Fruit fly (Drosophila melanogaster): ENCODE data around the gene Rtnl1.

Gene Rtnl1

DNA sequence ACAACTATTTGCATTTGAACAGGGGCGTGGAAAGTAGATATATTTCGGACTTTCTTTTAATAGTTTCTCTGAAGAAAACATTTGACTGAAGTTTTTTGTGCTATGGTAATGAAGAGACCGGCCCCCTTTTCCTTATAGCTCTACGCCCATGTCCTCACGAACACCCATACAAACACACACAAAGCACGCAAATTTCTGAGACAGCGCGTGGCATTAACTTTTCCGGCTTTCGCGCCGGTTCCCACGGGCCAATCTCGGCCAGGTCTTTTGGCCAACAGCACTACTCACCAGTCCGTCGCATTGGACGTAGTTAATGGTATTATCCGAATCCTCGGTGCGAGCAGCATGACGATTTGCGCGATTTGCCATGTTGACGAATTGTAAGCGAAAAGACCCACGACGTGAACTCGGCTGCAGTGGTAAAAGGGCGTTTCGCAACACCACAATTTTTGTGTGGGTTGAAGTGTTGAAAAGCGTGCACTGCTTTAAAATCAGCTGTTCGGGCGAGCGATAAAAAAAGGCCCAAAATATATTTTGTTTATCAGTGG, 42.9 kb upstream of the Rtnl1 start, which contains the start of gene senju (continued):
- peak; percentile 89 for TF ChIP-seq CG31627 (GFP tag; optimal IDR thresholded peaks at IDR 0.05)
- peak; percentile 91 for TF ChIP-seq Sox14 (GFP tag; optimal IDR thresholded peaks at IDR 0.05)
- TF ChIP-seq Gug (GFP tag; IDR thresholded peaks at IDR 0.05) = peak; percentile 61
- TF ChIP-seq Hr38 (GFP tag; optimal IDR thresholded peaks at IDR 0.05) = peak; percentile 29
- TF ChIP-seq Ets96B (tag; optimal IDR thresholded peaks at IDR 0.05) = peak; percentile 77
- peak; percentile 66 to 67 for TF ChIP-seq salr (GFP tag; optimal IDR thresholded peaks at IDR 0.05)
- TF ChIP-seq Sox102F (GFP tag; optimal IDR thresholded peaks at IDR 0.05) = peak; percentile 86
- TF ChIP-seq Lpt (GFP tag; optimal IDR thresholded peaks at IDR 0.05) = peak; percentile 79
- TF ChIP-seq Met (GFP tag; optimal IDR thresholded peaks at IDR 0.05) = peak; percentile 87
- TF ChIP-seq Ets21C (GFP tag; optimal IDR thresholded peaks at IDR 0.05) = peak; percentile 82
- peak; percentile 73 for TF ChIP-seq Sox15 (GFP tag; optimal IDR thresholded peaks at IDR 0.05)
- TF ChIP-seq CG11762 (GFP tag; optimal IDR thresholded peaks at IDR 0.05; ENCODE audit: insufficient read depth) = peak; percentile 75
- peak; percentile 85 for TF ChIP-seq vri (GFP tag; optimal IDR thresholded peaks at IDR 0.05)
- TF ChIP-seq CG6163 (GFP tag; IDR thresholded peaks at IDR 0.05) = peak; percentile 92
- TF ChIP-seq CG11294 (GFP tag; IDR thresholded peaks at IDR 0.05) = peak; percentile 62

DNA sequence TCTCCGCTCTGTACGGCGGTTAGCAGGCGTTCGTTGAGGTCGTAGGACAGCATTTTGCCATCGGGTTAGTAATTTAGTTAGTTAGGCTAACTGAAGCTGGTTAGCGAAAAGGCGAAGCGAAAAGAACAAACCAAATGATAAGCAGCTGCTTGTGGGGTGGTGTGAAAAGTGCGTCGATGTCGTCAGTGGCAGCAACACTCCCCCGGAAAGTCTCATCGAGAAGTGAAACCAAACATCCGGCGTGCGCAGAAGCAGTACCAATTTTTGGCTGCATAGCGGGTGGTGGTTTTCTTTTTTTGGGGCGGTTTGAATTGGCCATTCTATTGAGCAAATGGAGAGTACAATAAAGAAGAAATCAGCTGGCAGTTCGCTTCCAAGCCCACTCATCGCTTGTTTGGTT, 41.3 kb upstream of the Rtnl1 start, which contains the start of gene CG9121:
CG9121 (minus strand) TSS at position 238 of the 400 bp plus-strand sequence.
- no peak for TF ChIP-seq CG32006 (GFP tag; optimal IDR thresholded peaks at IDR 0.05)
- no peak for TF ChIP-seq Sox15 (GFP tag; optimal IDR thresholded peaks at IDR 0.05)
- peak; percentile 8 for TF ChIP-seq Eip78C (GFP tag)

DNA sequence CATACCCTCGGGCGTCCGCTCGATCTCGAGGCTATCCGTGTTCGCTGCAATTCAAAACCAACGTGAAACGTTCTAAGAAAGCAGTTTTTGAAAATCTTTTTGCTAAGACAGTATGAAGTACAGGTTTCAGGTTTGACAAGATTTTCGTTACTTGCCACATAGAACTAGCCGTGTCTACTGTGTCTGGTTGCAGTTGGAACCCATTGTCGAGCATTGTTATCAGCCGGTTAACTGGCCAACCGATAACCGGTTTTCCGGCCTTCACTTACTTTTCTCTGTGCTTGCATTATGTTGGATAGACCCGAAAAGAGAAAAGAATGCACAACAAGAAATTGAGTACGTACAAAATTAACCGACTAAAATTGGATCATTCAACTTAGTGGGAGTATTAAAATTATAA, 40.5 kb upstream of the Rtnl1 start:
- TF ChIP-seq CG1621 (tag; optimal IDR thresholded peaks at IDR 0.05) (peak; percentile 58), CG6276 (GFP tag; optimal IDR thresholded peaks at IDR 0.05) (peak; percentile 18), achi (GFP tag; optimal IDR thresholded peaks at IDR 0.05) (no peak), CG32006 (GFP tag; optimal IDR thresholded peaks at IDR 0.05) (peak; percentile 37)

DNA sequence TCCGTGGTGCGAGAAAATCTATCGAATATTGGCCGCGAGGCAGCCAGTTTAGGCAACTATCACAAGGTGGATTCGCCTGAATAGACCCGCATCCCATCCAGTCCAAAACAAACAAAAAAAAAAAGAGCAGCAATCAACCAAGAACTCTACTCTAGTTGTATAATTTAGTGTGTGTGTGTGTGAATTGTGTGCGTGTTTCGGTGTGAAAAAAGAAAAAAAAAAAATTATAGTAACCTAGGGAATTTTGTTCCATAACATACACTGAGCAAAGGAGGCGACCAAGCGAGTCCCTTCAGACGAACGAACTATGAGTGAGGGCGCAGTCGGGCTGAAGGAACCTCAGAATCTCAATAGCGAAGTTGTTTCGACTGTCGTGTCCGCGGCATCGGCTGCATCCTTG, 36.7 kb upstream of the Rtnl1 start:
- TF ChIP-seq Eip78C (GFP tag) (peak; percentile 32), Gug (GFP tag; IDR thresholded peaks at IDR 0.05) (no peak), pdm3 (GFP tag; optimal IDR thresholded peaks at IDR 0.05) (no peak)

DNA sequence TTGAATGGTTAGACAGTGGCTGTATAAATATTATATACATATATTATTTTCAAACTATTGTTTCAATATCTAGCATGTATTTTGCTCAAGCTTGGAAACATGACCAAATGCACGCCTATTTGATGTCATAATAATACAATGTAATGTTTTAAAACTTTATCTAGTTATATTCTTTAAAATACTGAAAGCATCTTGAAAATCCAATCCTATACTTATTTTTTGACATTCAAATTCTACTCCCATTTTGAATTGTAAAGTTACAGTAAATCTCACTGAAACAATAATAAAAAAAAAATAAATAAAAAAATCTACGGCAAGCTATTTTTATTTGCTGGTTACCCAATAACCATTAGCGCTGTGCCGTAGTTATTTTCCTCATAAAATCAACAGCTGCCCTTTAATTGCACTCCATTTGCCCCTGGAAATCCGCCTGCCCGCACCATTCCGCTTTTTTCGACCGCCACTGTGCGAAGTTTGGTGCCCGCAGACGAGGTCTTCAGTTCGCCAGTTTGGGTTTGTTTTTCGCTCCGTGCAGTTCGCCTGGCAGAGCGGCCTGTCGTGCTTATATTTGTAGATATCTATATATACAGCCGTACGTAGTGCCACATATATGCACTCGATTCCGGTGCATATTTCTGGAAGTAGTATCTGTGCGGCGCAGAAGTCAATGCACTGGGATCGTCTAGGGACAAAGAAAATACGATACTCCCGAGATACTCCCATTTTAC, 35.5 kb upstream of the Rtnl1 start:
- TF ChIP-seq lz (GFP tag; optimal IDR thresholded peaks at IDR 0.05) (peak; percentile 40), spab (GFP tag; optimal IDR thresholded peaks at IDR 0.05) (no peak), svp (GFP tag) (peak; percentile 87), Eip78C (GFP tag) (peak; percentile 78), esn (GFP tag; optimal IDR thresholded peaks at IDR 0.05) (peak; percentile 60), Sox102F (GFP tag; optimal IDR thresholded peaks at IDR 0.05) (peak; percentile 55), Sox15 (GFP tag; optimal IDR thresholded peaks at IDR 0.05) (no peak), cyc (GFP tag; optimal IDR thresholded peaks at IDR 0.05) (peak; percentile 40), CG31627 (GFP tag; optimal IDR thresholded peaks at IDR 0.05) (peak; percentile 40), dsx (GFP tag; optimal IDR thresholded peaks at IDR 0.05; ENCODE audit: poor library complexity, severe bottlenecking) (peak; percentile 16), eg (GFP tag; IDR thresholded peaks at IDR 0.05) (peak; percentile 79), achi (GFP tag; optimal IDR thresholded peaks at IDR 0.05) (peak; percentile 58), pdm3 (GFP tag; optimal IDR thresholded peaks at IDR 0.05) (peak; percentile 50), CG3919 (GFP tag; optimal IDR thresholded peaks at IDR 0.05) (peak; percentile 53), fkh (GFP tag; optimal IDR thresholded peaks at IDR 0.05) (peak; percentile 38), net (GFP tag; optimal IDR thresholded peaks at IDR 0.05) (peak; percentile 28), Hr39 (GFP tag; optimal IDR thresholded peaks at IDR 0.05) (peak; percentile 37), Ets21C (GFP tag; optimal IDR thresholded peaks at IDR 0.05) (peak; percentile 15), CG11762 (GFP tag; optimal IDR thresholded peaks at IDR 0.05; ENCODE audit: insufficient read depth) (no peak), ss (GFP tag; optimal IDR thresholded peaks at IDR 0.05) (peak in 1 of 2 experiments; percentile 28), Met (GFP tag; optimal IDR thresholded peaks at IDR 0.05) (peak; percentile 66), CG11294 (GFP tag; IDR thresholded peaks at IDR 0.05) (peak; percentile 17; the same call in 1 of the 2 replicates), dac (GFP tag; optimal IDR thresholded peaks at IDR 0.05) (no peak), Hr4 (GFP tag; optimal IDR thresholded peaks at IDR 0.05) (peak; percentile 63), CG6854 (GFP tag; optimal IDR thresholded peaks at IDR 0.05) (peak; percentile 2), CG6276 (GFP tag; optimal IDR thresholded peaks at IDR 0.05) (peak; percentile 56), CG9139 (GFP tag; optimal IDR thresholded peaks at IDR 0.05) (peak; percentile 7), CG6792 (GFP tag; optimal IDR thresholded peaks at IDR 0.05) (peak; percentile 11), CG10669 (GFP tag; optimal IDR thresholded peaks at IDR 0.05) (peak; percentile 29), acj6 (GFP tag; optimal IDR thresholded peaks at IDR 0.05) (peak; percentile 36)
